Worm (Caenorhabditis elegans): ENCODE measurements around the gene T21E8.5.

Gene T21E8.5

ce11 chrX:10877138-10877743 lies 8.7 kb upstream of the T21E8.5 start, which contains the start of gene pgp-6:
Gene pgp-6 (minus strand): TSS chrX:10877425.
- no peak for TF ChIP-seq B0336.3 (GFP tag; IDR thresholded peaks at IDR 0.05)
- TF ChIP-seq cebp-1 (GFP tag; IDR thresholded peaks at IDR 0.05), result peak; percentile 39; the same call in 1 of the 2 replicates
- TF ChIP-seq cebp-1 (tag; optimal IDR thresholded peaks at IDR 0.05), result no peak

DNA sequence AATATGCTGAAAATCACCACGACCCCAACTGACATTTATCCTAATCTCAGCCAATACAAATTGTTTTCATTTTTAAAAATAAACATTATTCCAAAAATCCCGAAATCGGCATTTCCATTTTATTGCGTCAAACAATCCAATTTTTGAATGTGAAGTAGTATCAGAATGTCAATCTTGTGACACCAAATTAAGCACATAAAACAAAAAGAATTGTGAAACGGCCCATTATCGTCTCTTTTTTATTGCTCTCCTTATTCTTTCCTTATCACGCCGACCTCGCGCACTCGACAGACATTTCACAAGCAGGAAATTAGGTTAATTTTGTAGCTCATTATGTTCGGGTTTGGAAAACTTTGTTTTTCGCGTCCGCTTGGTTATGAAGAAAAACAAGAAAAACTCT lies 5.5 kb upstream of the T21E8.5 start, which contains the start of gene T21E8.4:
Gene T21E8.4, plus strand, starts transcription at position 301 of the 400 bp plus-strand sequence.
- TF ChIP-seq gei-17 (GFP tag; optimal IDR thresholded peaks at IDR 0.05), result no peak
- no peak for TF ChIP-seq dpff-1 (tag; optimal IDR thresholded peaks at IDR 0.05)
- no peak for TF ChIP-seq atf-7 (tag; optimal IDR thresholded peaks at IDR 0.05)
- no peak for TF ChIP-seq Y79H2A.3 (GFP tag; conservative IDR thresholded peaks at IDR 0.05)
- no peak for TF ChIP-seq ZK185.1 (tag; optimal IDR thresholded peaks at IDR 0.05; ENCODE audit: poor library complexity, severe bottlenecking)
- no peak for TF ChIP-seq Y53F4B.3 (GFP tag; IDR thresholded peaks at IDR 0.05)
- no peak for TF ChIP-seq dox-1 (GFP tag; IDR thresholded peaks at IDR 0.05)
- TF ChIP-seq cebp-1 (GFP tag; IDR thresholded peaks at IDR 0.05), result no peak
- no peak for TF ChIP-seq cebp-1 (tag; optimal IDR thresholded peaks at IDR 0.05)
- no peak for TF ChIP-seq hmg-20 (GFP tag; IDR thresholded peaks at IDR 0.05)
- TF ChIP-seq egl-18 (GFP tag; IDR thresholded peaks at IDR 0.05), result no peak
- no peak for TF ChIP-seq B0035.1 (tag; optimal IDR thresholded peaks at IDR 0.05)
- TF ChIP-seq F37B4.10 (GFP tag; IDR thresholded peaks at IDR 0.05), result no peak
- TF ChIP-seq attf-3 (GFP tag; conservative IDR thresholded peaks at IDR 0.05), result no peak
- TF ChIP-seq ztf-22 (GFP tag; optimal IDR thresholded peaks at IDR 0.05), result no peak
- no peak for TF ChIP-seq B0019.2 (GFP tag; conservative IDR thresholded peaks at IDR 0.05)

ce11 chrX:10881984-10882383 lies 4.0 kb upstream of the T21E8.5 start, which contains the start of gene T21E8.6:
Gene T21E8.6 (plus strand): TSS chrX:10882284.
- TF ChIP-seq somi-1 (GFP tag; optimal IDR thresholded peaks at IDR 0.05), result no peak
- TF ChIP-seq cebp-1 (GFP tag; IDR thresholded peaks at IDR 0.05), result no peak
- TF ChIP-seq cebp-1 (tag; optimal IDR thresholded peaks at IDR 0.05), result no peak
- no peak for TF ChIP-seq F22D6.2 (tag; optimal IDR thresholded peaks at IDR 0.05)
- no peak for TF ChIP-seq hmg-20 (GFP tag; IDR thresholded peaks at IDR 0.05)
- TF ChIP-seq mxl-1 (tag; optimal IDR thresholded peaks at IDR 0.05), result no peak
- TF ChIP-seq madf-8 (GFP tag; conservative IDR thresholded peaks at IDR 0.05), result no peak
- TF ChIP-seq T26A5.8 (tag; optimal IDR thresholded peaks at IDR 0.05), result no peak
- TF ChIP-seq lin-35 (GFP tag; optimal IDR thresholded peaks at IDR 0.05), result no peak
- no peak for TF ChIP-seq him-1 (tag; optimal IDR thresholded peaks at IDR 0.05)
- TF ChIP-seq rec-8 (tag; optimal IDR thresholded peaks at IDR 0.05), result no peak
- TF ChIP-seq T07F8.4 (tag; optimal IDR thresholded peaks at IDR 0.05), result no peak
- TF ChIP-seq hsf-1 (GFP tag; IDR thresholded peaks at IDR 0.05), result no peak
- TF ChIP-seq ztf-25 (GFP tag; IDR thresholded peaks at IDR 0.05), result no peak
- TF ChIP-seq ccch-3 (GFP tag; optimal IDR thresholded peaks at IDR 0.05), result no peak
- no peak for TF ChIP-seq Y53G8AR.9 (GFP tag; conservative IDR thresholded peaks at IDR 0.05)
- TF ChIP-seq aptf-2 (GFP tag; conservative IDR thresholded peaks at IDR 0.05), result no peak
- no peak for TF ChIP-seq zfh-2 (GFP tag; conservative IDR thresholded peaks at IDR 0.05)
- no peak for TF ChIP-seq ceh-27 (GFP tag; optimal IDR thresholded peaks at IDR 0.05)

ce11 chrX:10883203-10883602 lies 2.8 kb upstream of the T21E8.5 start, which contains the start of gene T21E8.7:
Gene T21E8.7 (plus strand): TSS chrX:10883503.
- no peak for TF ChIP-seq T26A5.8 (tag; optimal IDR thresholded peaks at IDR 0.05)
- TF ChIP-seq F10E7.11 (tag; optimal IDR thresholded peaks at IDR 0.05), result no peak
- TF ChIP-seq F55B11.4 (tag; optimal IDR thresholded peaks at IDR 0.05; ENCODE audit: borderline replicate concordance, insufficient read depth), result no peak
- TF ChIP-seq K11D2.4 (GFP tag; IDR thresholded peaks at IDR 0.05), result no peak
- no peak for TF ChIP-seq Y67H2A.10 (GFP tag; conservative IDR thresholded peaks at IDR 0.05)
- no peak for TF ChIP-seq snpc-1.1 (tag; optimal IDR thresholded peaks at IDR 0.05; ENCODE audit: insufficient read depth)
- no peak for TF ChIP-seq lir-1 (GFP tag; conservative IDR thresholded peaks at IDR 0.05)
- no peak for TF ChIP-seq nhr-27 (tag; optimal IDR thresholded peaks at IDR 0.05)
- TF ChIP-seq F33H1.4 (GFP tag; IDR thresholded peaks at IDR 0.05), result no peak
- no peak for TF ChIP-seq ceh-58 (GFP tag; IDR thresholded peaks at IDR 0.05)
- no peak for TF ChIP-seq egrh-3 (GFP tag; IDR thresholded peaks at IDR 0.05)
- TF ChIP-seq unc-62 (GFP tag; optimal IDR thresholded peaks at IDR 0.05), result no peak
